Worm (Caenorhabditis elegans) whole organism, late embryonic: ENCODE data around the gene F56D2.8.

Experiments
- C08G9.2 ChIP-seq: sonication (generic microtip); optimal IDR thresholded peaks from 2 replicates; lab custom pipeline; 2016; ENCODE audit warnings: mild to moderate bottlenecking, missing genetic modification characterization, moderate library complexity, missing compliant biosample characterization
- C38D4.7 ChIP-seq: fragments of 200-800 bp; sonication (Bioruptor generic); optimal IDR thresholded peaks from 2 replicates; lab custom pipeline; 2018; ENCODE audit warnings: mild to moderate bottlenecking, missing genetic modification characterization, moderate library complexity, missing compliant biosample characterization
- F13H6.1 ChIP-seq: sonication (generic microtip); optimal IDR thresholded peaks from 2 replicates; lab custom pipeline; 2016; ENCODE audit warnings: missing genetic modification characterization, missing compliant biosample characterization
- K02D7.2 ChIP-seq: sonication (generic microtip); optimal IDR thresholded peaks from 2 replicates; lab custom pipeline; 2017; ENCODE audit warnings: mild to moderate bottlenecking, missing genetic modification characterization, missing compliant biosample characterization
- K09A11.1 ChIP-seq: sonication (generic microtip); optimal IDR thresholded peaks from 2 replicates; lab custom pipeline; 2017; ENCODE audit warnings: antibody characterized with exemption, mild to moderate bottlenecking, missing genetic modification characterization, missing compliant biosample characterization; ENCODE audit not compliant: insufficient read depth
- ahr-1 ChIP-seq: sonication (generic microtip); optimal IDR thresholded peaks from 2 replicates; lab custom pipeline; 2016; ENCODE audit warnings: missing genetic modification characterization, missing compliant biosample characterization
- ama-1 ChIP-seq: fragments of 150-350 bp; optimal IDR thresholded peaks from 2 replicates; lab custom pipeline; 2014
- ceh-18 ChIP-seq: sonication (generic microtip); optimal IDR thresholded peaks from 2 replicates; lab custom pipeline; 2016; ENCODE audit warnings: missing genetic modification characterization, missing compliant biosample characterization
- ceh-19 ChIP-seq: fragments of 200-800 bp; sonication (Bioruptor generic); optimal IDR thresholded peaks from 2 replicates; lab custom pipeline; 2018; ENCODE audit warnings: mild to moderate bottlenecking, missing genetic modification characterization, missing compliant biosample characterization
- ceh-22 ChIP-seq: sonication (generic microtip); optimal IDR thresholded peaks from 2 replicates; lab custom pipeline; 2017; ENCODE audit warnings: missing biosample characterization, missing genetic modification characterization
- ceh-24 ChIP-seq: sonication (generic microtip); optimal IDR thresholded peaks from 2 replicates; lab custom pipeline; 2016; ENCODE audit warnings: mild to moderate bottlenecking, missing genetic modification characterization, missing compliant biosample characterization
- ceh-31 ChIP-seq: sonication (generic microtip); optimal IDR thresholded peaks from 2 replicates; lab custom pipeline; 2016; ENCODE audit warnings: missing genetic modification characterization, missing compliant biosample characterization
- ceh-34 ChIP-seq: sonication (generic microtip); optimal IDR thresholded peaks from 2 replicates; lab custom pipeline; 2016; ENCODE audit warnings: mild to moderate bottlenecking, missing genetic modification characterization, missing compliant biosample characterization
- ceh-48 ChIP-seq: sonication (generic microtip); optimal IDR thresholded peaks from 2 replicates; lab custom pipeline; 2016; ENCODE audit warnings: missing genetic modification characterization, inconsistent platforms, missing compliant biosample characterization
- ceh-6 ChIP-seq: fragments of 200-800 bp; sonication (Bioruptor generic); optimal IDR thresholded peaks from 2 replicates; lab custom pipeline; 2018; ENCODE audit warnings: mild to moderate bottlenecking, missing genetic modification characterization, missing compliant biosample characterization
- che-1 ChIP-seq: sonication (generic microtip); optimal IDR thresholded peaks from 2 replicates; lab custom pipeline; 2016; ENCODE audit warnings: mild to moderate bottlenecking, missing genetic modification characterization, missing compliant biosample characterization
- elt-4 ChIP-seq: sonication (generic microtip); optimal IDR thresholded peaks from 2 replicates; lab custom pipeline; 2016; ENCODE audit warnings: missing genetic modification characterization, missing compliant biosample characterization
- ets-4 ChIP-seq: sonication (generic microtip); optimal IDR thresholded peaks from 2 replicates; lab custom pipeline; 2016; ENCODE audit warnings: missing genetic modification characterization, missing compliant biosample characterization
- fkh-10 ChIP-seq: fragments of 150-350 bp; optimal IDR thresholded peaks from 2 replicates; lab custom pipeline; 2014; ENCODE audit warnings: missing biosample characterization, missing genetic modification reagents, missing genetic modification characterization
- fkh-6 ChIP-seq: sonication (generic microtip); optimal IDR thresholded peaks from 2 replicates; lab custom pipeline; 2016; ENCODE audit warnings: missing genetic modification characterization, missing compliant biosample characterization
- hlh-15 ChIP-seq: sonication (generic microtip); optimal IDR thresholded peaks from 2 replicates; lab custom pipeline; 2016; ENCODE audit warnings: missing genetic modification characterization, missing compliant biosample characterization
- hlh-30 ChIP-seq: sonication (generic microtip); optimal IDR thresholded peaks from 2 replicates; lab custom pipeline; 2017; ENCODE audit warnings: antibody characterized with exemption, missing genetic modification characterization, missing compliant biosample characterization; ENCODE audit not compliant: insufficient read depth
- hlh-8 ChIP-seq: sonication (generic microtip); optimal IDR thresholded peaks from 2 replicates; lab custom pipeline; 2016; ENCODE audit warnings: missing genotype, missing genetic modification characterization, missing compliant biosample characterization
- nfya-1 ChIP-seq: sonication (generic microtip); optimal IDR thresholded peaks from 2 replicates; lab custom pipeline; 2017; ENCODE audit warnings: missing genetic modification characterization, mild to moderate bottlenecking, missing compliant biosample characterization, antibody characterized with exemption, moderate library complexity
- nhr-11 ChIP-seq: fragments of 150-350 bp; optimal IDR thresholded peaks from 2 replicates; lab custom pipeline; 2014; ENCODE audit warnings: missing biosample characterization, missing genetic modification characterization
- npax-4 ChIP-seq: sonication (generic microtip); optimal IDR thresholded peaks from 2 replicates; lab custom pipeline; 2016; ENCODE audit warnings: missing genetic modification characterization, missing compliant biosample characterization
- odd-2 ChIP-seq: sonication (generic microtip); optimal IDR thresholded peaks from 2 replicates; lab custom pipeline; 2017; ENCODE audit warnings: antibody characterized with exemption, mild to moderate bottlenecking, missing genetic modification characterization, missing compliant biosample characterization
- pax-1 ChIP-seq: fragments of 150-350 bp; optimal IDR thresholded peaks from 2 replicates; lab custom pipeline; 2014; ENCODE audit warnings: missing biosample characterization, missing genetic modification characterization
- pha-4 ChIP-seq: fragments of 150-350 bp; optimal IDR thresholded peaks from 2 replicates; lab custom pipeline; 2018; ENCODE audit warnings: missing biosample characterization, missing genetic modification reagents, missing genetic modification characterization
- ref-2 ChIP-seq: sonication (generic microtip); optimal IDR thresholded peaks from 2 replicates; lab custom pipeline; 2016; ENCODE audit warnings: missing genetic modification characterization, missing compliant biosample characterization
- rnt-1 ChIP-seq: sonication (generic microtip); optimal IDR thresholded peaks from 2 replicates; lab custom pipeline; 2016; ENCODE audit warnings: missing genetic modification characterization, missing compliant biosample characterization
- sdc-2 ChIP-seq: sonication (generic microtip); optimal IDR thresholded peaks from 2 replicates; lab custom pipeline; 2016; ENCODE audit warnings: missing genotype, missing genetic modification characterization, missing compliant biosample characterization
- sox-4 ChIP-seq: sonication (generic microtip); optimal IDR thresholded peaks from 2 replicates; lab custom pipeline; 2017; ENCODE audit warnings: mild to moderate bottlenecking, missing genetic modification characterization, inconsistent platforms, missing compliant biosample characterization
- syd-9 ChIP-seq: sonication (generic microtip); optimal IDR thresholded peaks from 2 replicates; lab custom pipeline; 2016; ENCODE audit warnings: mild to moderate bottlenecking, missing genetic modification characterization, moderate library complexity, missing compliant biosample characterization
- tbx-2 ChIP-seq: sonication (generic microtip); optimal IDR thresholded peaks from 2 replicates; lab custom pipeline; 2016; ENCODE audit warnings: missing genetic modification characterization, missing compliant biosample characterization
- ttx-3 ChIP-seq: sonication (generic microtip); optimal IDR thresholded peaks from 2 replicates; lab custom pipeline; 2016; ENCODE audit warnings: missing genetic modification reagents, missing genetic modification characterization, missing compliant biosample characterization
- unc-42 ChIP-seq: sonication (generic microtip); optimal IDR thresholded peaks from 2 replicates; lab custom pipeline; 2016; ENCODE audit warnings: missing genotype, missing genetic modification characterization, missing compliant biosample characterization
- unc-86 ChIP-seq: sonication (generic microtip); optimal IDR thresholded peaks from 2 replicates; lab custom pipeline; 2016; ENCODE audit warnings: missing genetic modification characterization, missing compliant biosample characterization
- zip-5 ChIP-seq: sonication (generic microtip); optimal IDR thresholded peaks from 2 replicates; lab custom pipeline; 2016; ENCODE audit warnings: missing genetic modification characterization, missing compliant biosample characterization

Gene F56D2.8

DNA sequence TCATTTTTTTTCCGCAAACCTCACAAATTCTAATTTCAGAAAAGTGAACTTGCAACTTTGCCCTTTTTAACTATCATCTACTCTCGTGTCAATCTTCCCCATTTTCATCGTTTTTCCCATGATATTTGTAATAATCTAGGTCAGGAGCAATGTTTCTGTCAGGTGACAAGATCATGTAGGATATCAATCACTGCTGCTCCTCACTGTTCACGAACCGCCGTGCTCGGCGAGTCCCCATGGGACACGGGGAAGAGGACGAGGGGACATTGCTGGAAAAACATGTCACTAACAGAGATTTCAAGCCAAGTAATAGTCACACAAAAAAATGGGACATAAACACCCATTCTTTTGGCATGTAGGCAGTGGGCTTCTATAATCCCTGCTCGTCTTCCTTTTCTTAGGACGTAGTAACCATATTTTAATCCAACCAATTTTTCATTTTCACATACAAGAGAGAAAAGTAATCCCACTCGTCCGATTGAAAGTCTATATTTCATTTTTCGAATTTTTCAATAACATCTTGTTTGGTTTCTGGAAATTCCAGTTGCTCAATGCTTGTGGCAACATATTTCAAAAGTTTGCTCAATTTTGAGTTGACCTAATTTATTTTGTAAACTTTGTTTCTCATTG lies 11.7 kb downstream of the F56D2.8 start:
- no peak for TF ChIP-seq C38D4.7
- no peak for TF ChIP-seq ceh-22
- no peak for TF ChIP-seq C08G9.2 (tag; lab: Kevin White, UChicago)
- TF ChIP-seq nfya-1 (tag; lab: Kevin White, UChicago): no peak
- no peak for TF ChIP-seq sox-4 (tag; lab: Kevin White, UChicago)
- TF ChIP-seq ceh-18: no peak
- TF ChIP-seq syd-9 (tag; lab: Kevin White, UChicago): no peak
- TF ChIP-seq npax-4: no peak
- TF ChIP-seq rnt-1 (tag; lab: Kevin White, UChicago): no peak
- no peak for TF ChIP-seq odd-2 (tag; lab: Kevin White, UChicago)
- TF ChIP-seq unc-86 (tag; lab: Kevin White, UChicago): no peak
- no peak for TF ChIP-seq fkh-6 (tag; lab: Kevin White, UChicago)
- no peak for TF ChIP-seq zip-5 (tag; lab: Kevin White, UChicago)
- no peak for TF ChIP-seq ceh-34
- TF ChIP-seq pha-4 (tag; lab: Kevin White, UChicago): no peak

DNA sequence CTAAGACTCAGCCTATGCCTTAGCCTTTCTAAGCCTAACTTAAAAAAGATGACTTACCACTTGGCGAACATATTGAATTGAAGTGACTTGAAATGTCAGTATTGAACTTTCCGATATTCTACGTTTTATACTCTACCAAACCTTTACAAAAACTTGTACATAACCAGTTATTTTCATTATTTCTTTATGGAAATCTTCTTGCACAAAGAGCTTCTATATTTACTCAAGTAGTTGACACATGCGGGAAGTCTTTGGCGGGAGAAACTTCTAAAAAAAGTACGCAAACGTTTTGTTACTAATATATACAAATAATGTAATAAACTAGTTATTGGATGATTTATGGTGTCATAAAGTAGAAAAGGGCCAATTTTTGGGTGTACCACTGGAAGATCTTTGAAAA lies 14.0 kb downstream of the F56D2.8 start, which contains the start of gene nspb-12:
Gene nspb-12, minus strand, starts transcription at position 101 of the 400 bp plus-strand sequence.
- TF ChIP-seq nfya-1 (tag; lab: Kevin White, UChicago) (no peak), syd-9 (tag; lab: Kevin White, UChicago) (no peak), ahr-1 (tag; lab: Kevin White, UChicago) (no peak), ceh-24 (tag; lab: Kevin White, UChicago) (no peak), C08G9.2 (tag; lab: Kevin White, UChicago) (no peak), K02D7.2 (tag; lab: Kevin White, UChicago) (no peak), unc-86 (tag; lab: Kevin White, UChicago) (no peak), pax-1 (no peak), sox-4 (tag; lab: Kevin White, UChicago) (no peak), elt-4 (tag; lab: Kevin White, UChicago) (no peak), hlh-30 (tag; lab: Kevin White, UChicago) (no peak)

DNA sequence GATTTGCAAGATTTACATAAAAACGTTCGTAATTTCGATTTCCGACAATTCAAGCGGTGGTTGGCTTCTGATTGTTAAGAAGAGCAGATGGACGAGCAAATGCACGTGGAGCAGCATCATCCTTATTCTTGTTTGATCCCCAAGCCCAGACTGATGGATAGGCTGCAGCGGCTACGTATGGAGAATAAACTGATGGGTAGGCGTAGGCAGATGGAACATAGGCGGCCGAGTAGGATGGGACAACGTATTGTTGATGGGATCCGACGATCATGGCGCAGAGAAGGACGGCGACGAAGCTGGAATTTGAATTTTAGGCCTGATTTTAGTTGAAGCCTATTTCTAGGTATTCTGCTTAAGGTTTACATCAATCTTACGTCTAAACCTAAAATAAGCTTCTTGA lies 14.4 kb downstream of the F56D2.8 start:
- TF ChIP-seq C08G9.2 (tag; lab: Kevin White, UChicago) (no peak), ceh-6 (no peak), ceh-19 (GFP tag; lab: Kevin White, UChicago) (no peak), ref-2 (no peak), F13H6.1 (tag; lab: Kevin White, UChicago) (no peak), tbx-2 (tag; lab: Kevin White, UChicago) (no peak), unc-86 (tag; lab: Kevin White, UChicago) (no peak), ceh-48 (tag; lab: Kevin White, UChicago) (no peak), ttx-3 (tag; lab: Kevin White, UChicago) (no peak), elt-4 (tag; lab: Kevin White, UChicago) (no peak), hlh-8 (tag; lab: Kevin White, UChicago) (no peak), hlh-15 (tag; lab: Kevin White, UChicago) (no peak), che-1 (tag; lab: Kevin White, UChicago) (no peak), K09A11.1 (tag; lab: Kevin White, UChicago) (no peak)
- TF ChIP-seq, all 69 proteins: peak for 0

DNA sequence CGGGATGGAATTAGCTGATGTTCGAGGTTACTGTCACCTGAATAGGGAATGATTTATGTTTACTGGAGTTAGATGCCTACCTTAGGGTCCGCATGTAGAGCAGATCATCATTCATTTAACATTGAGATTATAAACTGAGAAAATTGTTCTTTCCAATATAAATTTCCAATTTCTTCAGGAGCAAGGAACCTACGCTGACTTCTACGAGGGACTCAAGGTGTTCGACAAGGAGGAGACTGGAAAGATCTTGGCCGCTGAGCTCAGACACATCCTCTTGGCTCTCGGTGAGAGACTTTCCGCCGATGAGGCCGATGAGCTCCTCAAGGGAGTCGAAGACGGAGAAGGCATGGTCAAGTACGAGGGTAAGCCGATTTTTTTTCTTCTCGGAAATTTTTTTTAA lies 16.2 kb downstream of the F56D2.8 start:
- no peak for TF ChIP-seq rnt-1 (tag; lab: Kevin White, UChicago)
- no peak for TF ChIP-seq ceh-19 (GFP tag; lab: Kevin White, UChicago)
- TF ChIP-seq ceh-34: no peak
- no peak for TF ChIP-seq fkh-10 (GFP tag; lab: Kevin White, UChicago)
- no peak for TF ChIP-seq ceh-31 (tag; lab: Kevin White, UChicago)
- TF ChIP-seq C08G9.2 (tag; lab: Kevin White, UChicago): no peak
- no peak for TF ChIP-seq sdc-2 (tag; lab: Kevin White, UChicago)
- TF ChIP-seq che-1 (tag; lab: Kevin White, UChicago): no peak
- TF ChIP-seq zip-5 (tag; lab: Kevin White, UChicago): no peak
- TF ChIP-seq hlh-8 (tag; lab: Kevin White, UChicago): no peak
- TF ChIP-seq ets-4 (tag; lab: Kevin White, UChicago): no peak
- no peak for TF ChIP-seq nhr-11 (tag; lab: Kevin White, UChicago)
- TF ChIP-seq unc-42 (tag; lab: Kevin White, UChicago): no peak
- no peak for TF ChIP-seq ceh-18
- TF ChIP-seq hlh-30 (tag; lab: Kevin White, UChicago): no peak
- no peak for TF ChIP-seq ref-2
- TF ChIP-seq ahr-1 (tag; lab: Kevin White, UChicago): no peak
- TF ChIP-seq ama-1: no peak
- TF ChIP-seq ceh-24 (tag; lab: Kevin White, UChicago): no peak
